Fruit fly (Drosophila melanogaster): Measurements from ENCODE around the gene Trf2.
A peak's percentile ranks its signal among the peaks of the same experiment; 100 is the strongest.

Gene Trf2

DNA sequence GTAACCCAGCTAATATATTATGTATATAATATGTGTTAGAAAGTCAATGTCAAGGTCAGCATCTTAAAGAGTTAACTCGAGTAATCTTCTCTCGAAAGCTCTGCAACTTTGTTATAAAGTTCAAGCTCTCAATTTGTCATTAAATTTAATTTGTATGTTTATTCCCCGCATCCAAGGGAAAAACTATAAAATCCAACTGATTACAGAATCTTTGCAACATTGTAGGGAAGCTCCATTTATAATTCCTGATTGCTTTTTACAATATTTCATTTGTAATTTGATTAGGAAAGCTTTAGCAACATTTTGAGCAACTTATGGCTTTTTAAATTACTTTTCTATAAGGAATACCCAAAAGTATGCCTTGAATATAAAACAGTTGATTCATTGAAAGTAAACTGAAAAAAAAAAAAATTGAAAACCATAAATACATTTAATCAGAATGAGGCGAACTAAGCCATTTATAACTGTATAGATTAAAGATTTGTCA, 57.7 kb downstream of the Trf2 start:
- no peak for TF ChIP-seq CG11617 (GFP tag; optimal IDR thresholded peaks at IDR 0.05)
- no peak for TF ChIP-seq Crg-1 (GFP tag; optimal IDR thresholded peaks at IDR 0.05)
- peak; percentile 32 for TF ChIP-seq bab1 (GFP tag; optimal IDR thresholded peaks at IDR 0.05)

DNA sequence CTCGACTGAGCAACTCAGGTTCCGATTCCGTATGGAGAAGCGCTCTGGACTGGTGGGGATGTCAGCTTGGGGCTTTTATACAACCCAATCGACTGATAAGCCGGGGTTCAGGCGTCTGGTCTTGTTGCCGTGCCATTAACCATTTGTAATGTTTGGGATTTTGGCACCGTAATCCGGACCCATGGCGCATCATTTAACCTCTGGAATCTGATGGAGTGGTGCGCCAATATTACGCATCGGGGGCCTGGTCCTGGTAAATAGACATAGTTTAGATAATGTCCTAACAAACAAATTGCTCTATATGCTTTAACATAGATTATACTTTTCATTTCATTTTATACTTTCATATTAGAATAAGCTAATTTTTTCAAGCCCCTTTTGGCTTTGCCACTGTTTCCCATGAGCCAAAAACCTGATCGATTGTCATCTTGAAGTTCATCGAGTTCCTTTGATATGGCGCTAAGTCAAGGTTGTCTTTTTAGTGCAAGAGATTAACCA, 59.9 kb downstream of the Trf2 start, which contains the start of gene CG12116:
CG12116 (minus strand) TSS at position 51 of the 498 bp plus-strand sequence.
- TF ChIP-seq ovo (GFP tag; optimal IDR thresholded peaks at IDR 0.05) (no peak), Clk (GFP tag; optimal IDR thresholded peaks at IDR 0.05) (no peak), cnc (optimal IDR thresholded peaks at IDR 0.05) (no peak), kay (GFP tag; ENCODE audit: borderline replicate concordance) (no peak), CG12768 (GFP tag; optimal IDR thresholded peaks at IDR 0.05) (no peak), pad (GFP tag; optimal IDR thresholded peaks at IDR 0.05) (no peak), toe (GFP tag; optimal IDR thresholded peaks at IDR 0.05) (no peak), bab1 (GFP tag; optimal IDR thresholded peaks at IDR 0.05) (no peak), CG33017 (tag; optimal IDR thresholded peaks at IDR 0.05) (no peak), CG5204 (GFP tag; optimal IDR thresholded peaks at IDR 0.05) (no peak)

DNA sequence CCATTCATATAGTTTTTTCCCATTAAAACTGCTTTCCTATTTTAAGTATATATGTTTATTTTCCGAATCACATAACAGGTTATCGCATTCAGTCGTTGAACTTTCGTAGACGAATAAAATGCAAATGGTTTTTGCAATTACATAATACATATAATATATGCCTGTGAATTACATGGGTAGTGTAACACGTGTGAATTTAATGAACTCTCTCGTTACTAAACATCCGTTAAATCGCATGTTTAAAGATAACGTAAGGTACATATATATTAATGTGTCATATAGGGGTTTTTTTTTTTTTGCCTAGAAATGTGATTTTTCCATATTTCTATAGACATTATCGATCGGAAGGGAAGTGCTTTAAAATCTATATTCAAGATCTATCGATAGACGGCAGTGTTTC, 60.5 kb downstream of the Trf2 start:
- TF ChIP-seq Clk (GFP tag; optimal IDR thresholded peaks at IDR 0.05) (no peak), kay (GFP tag; ENCODE audit: borderline replicate concordance) (peak; percentile 67), Hr96 (GFP tag; optimal IDR thresholded peaks at IDR 0.05) (no peak)

DNA sequence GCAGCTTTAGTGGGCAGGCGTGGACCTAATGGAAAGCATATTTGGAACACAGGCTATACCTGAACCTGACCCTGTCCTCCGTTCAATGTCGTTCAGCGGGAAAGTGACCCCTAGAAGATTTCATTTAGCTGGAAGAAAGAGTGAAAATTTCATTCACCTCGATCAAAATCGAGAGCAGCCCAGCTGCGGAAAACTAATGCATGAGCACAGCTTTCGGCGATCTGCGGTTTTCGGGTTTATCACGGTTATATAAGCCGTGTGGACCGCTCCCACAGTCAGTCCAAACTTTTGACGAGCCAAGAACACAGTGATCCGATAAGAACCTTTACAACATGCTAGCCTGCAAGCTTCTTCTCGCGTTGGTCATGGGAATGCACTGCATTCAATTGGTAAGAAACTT, 61.5 kb downstream of the Trf2 start, which contains the start of gene Cp7Fa:
Cp7Fa (plus strand) TSS at position 301 of the 400 bp plus-strand sequence.
- TF ChIP-seq bab1 (GFP tag; optimal IDR thresholded peaks at IDR 0.05) (peak; percentile 20), CG1620 (GFP tag; optimal IDR thresholded peaks at IDR 0.05) (peak; percentile 4), CG7101 (tag; optimal IDR thresholded peaks at IDR 0.05) (no peak), CG7045 (GFP tag; optimal IDR thresholded peaks at IDR 0.05) (no peak)

DNA sequence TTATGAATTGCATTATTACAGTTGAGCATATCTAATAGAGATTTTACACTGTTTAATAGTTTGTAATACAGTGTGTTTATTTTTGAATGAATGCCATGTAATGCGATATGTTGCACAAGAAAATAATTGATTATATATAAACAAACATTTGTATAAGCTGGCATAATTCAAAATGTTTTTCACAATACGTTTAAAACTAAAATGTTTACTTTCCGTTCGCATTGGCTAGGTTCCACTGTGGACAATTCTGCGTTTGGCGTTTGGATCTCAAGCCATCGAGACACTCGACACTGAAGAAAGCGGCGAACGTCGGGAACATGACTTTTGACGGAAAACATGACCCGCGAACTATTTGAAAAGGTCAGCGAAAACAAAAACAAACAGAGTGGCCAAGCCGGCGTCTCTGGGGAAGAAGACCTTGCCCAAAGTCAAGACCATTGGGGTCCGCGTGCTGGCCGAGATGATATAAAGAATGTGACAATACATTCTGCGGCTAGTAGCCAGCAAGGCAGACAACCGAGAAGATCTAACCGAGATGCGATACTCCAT, 64.3 kb downstream of the Trf2 start, which contains the start of gene Cp7Fb:
Cp7Fb (plus strand) TSS at position 499 of the 549 bp plus-strand sequence.
- TF ChIP-seq cic (GFP tag; optimal IDR thresholded peaks at IDR 0.05) (no peak), ovo (GFP tag; optimal IDR thresholded peaks at IDR 0.05) (no peak), toe (GFP tag; optimal IDR thresholded peaks at IDR 0.05) (no peak), CG14711 (tag; optimal IDR thresholded peaks at IDR 0.05) (peak; percentile 35), tj (GFP tag; optimal IDR thresholded peaks at IDR 0.05) (peak; percentile 35), cnc (optimal IDR thresholded peaks at IDR 0.05) (no peak), CG5204 (GFP tag; optimal IDR thresholded peaks at IDR 0.05) (no peak), CG7101 (tag; optimal IDR thresholded peaks at IDR 0.05) (no peak), CG1620 (GFP tag; optimal IDR thresholded peaks at IDR 0.05) (peak; percentile 50), CG7045 (GFP tag; optimal IDR thresholded peaks at IDR 0.05) (no peak), CG11617 (GFP tag; optimal IDR thresholded peaks at IDR 0.05) (no peak), Mnt (GFP tag; optimal IDR thresholded peaks at IDR 0.05) (no peak), Clk (GFP tag; optimal IDR thresholded peaks at IDR 0.05) (no peak), bab1 (GFP tag; optimal IDR thresholded peaks at IDR 0.05) (peak; percentile 99), CG12768 (GFP tag; optimal IDR thresholded peaks at IDR 0.05) (no peak), kay (GFP tag; ENCODE audit: borderline replicate concordance) (no peak), Crg-1 (GFP tag; optimal IDR thresholded peaks at IDR 0.05) (peak; percentile 56), CG33017 (tag; optimal IDR thresholded peaks at IDR 0.05) (no peak), Hr96 (GFP tag; optimal IDR thresholded peaks at IDR 0.05) (no peak), pad (GFP tag; optimal IDR thresholded peaks at IDR 0.05) (no peak)

DNA sequence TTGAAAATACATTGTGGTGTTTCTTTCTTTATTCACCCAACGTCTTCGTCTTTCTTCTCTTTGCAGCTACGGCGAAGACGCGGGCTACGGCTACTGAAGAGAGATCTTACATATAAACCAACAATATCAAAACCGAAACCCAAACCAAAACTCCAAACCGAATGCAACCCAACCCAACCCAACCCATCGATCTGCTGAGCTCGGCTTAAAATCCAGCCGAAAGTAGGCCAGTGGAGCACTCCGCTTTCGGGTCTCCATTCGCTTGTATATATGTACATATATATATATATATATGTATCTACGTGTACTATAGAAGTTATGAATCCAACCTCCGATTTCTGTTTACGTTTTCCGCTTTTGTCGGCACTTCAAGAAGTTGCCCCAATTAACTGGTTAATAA, 66.6 kb downstream of the Trf2 start:
- TF ChIP-seq CG14711 (tag; optimal IDR thresholded peaks at IDR 0.05) (no peak), tj (GFP tag; optimal IDR thresholded peaks at IDR 0.05) (peak; percentile 93), Hr96 (GFP tag; optimal IDR thresholded peaks at IDR 0.05) (no peak), CG33017 (tag; optimal IDR thresholded peaks at IDR 0.05) (no peak)

DNA sequence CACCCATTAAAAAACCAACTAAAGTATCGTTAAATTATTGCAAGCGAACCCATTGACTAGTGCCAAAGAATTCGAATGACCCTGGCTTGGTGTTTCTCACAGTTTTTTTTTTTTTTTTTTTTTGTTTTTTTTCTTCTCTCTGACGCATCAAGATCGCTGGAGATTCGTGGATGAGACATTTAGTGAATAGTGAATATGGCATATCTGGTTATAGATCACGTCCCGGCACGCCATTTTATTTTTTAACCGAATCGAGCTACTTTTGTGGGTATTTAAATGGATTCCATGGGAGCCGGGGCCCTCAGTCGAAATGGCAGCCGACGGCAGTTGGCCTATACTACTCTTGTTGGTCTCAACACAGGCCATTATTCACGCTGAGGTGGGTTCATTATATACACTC, 67.7 kb downstream of the Trf2 start, which contains the start of gene Cp7Fc:
Cp7Fc (plus strand) TSS at position 301 of the 400 bp plus-strand sequence.
- TF ChIP-seq Crg-1 (GFP tag; optimal IDR thresholded peaks at IDR 0.05) (peak; percentile 8), cnc (optimal IDR thresholded peaks at IDR 0.05) (no peak), Hr96 (GFP tag; optimal IDR thresholded peaks at IDR 0.05) (no peak), bab1 (GFP tag; optimal IDR thresholded peaks at IDR 0.05) (peak; percentile 16)

DNA sequence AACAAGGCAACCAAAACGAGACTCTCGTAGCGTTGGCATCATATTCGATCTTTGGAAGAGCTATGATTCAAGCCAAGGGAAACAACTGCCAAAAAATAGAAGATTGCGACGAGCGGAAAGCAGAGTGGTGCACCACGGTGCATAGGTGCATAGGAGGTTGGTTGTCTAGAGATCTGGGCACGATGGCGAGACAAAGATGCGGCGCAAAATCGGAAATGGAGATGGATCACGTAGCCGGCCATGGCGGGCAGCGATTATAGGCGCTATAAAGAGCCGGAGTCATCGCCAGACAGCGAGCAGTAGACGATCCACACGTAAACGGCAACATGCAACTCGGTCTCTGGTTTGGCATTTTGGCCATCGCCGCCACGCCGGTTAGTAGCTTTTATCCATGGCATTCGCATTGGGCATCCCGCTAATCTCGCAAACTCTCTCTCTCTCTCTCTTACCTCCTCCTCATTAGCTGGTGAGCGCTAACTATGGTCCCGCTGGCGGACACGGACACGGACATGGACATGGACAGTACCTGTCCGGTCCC, 70.0 kb downstream of the Trf2 start, which contains the start of gene Cp36:
Cp36 (plus strand) TSS at position 289 of the 538 bp plus-strand sequence.
- TF ChIP-seq Crg-1 (GFP tag; optimal IDR thresholded peaks at IDR 0.05) (peak; percentile 81), CG1620 (GFP tag; optimal IDR thresholded peaks at IDR 0.05) (peak; percentile 65), bab1 (GFP tag; optimal IDR thresholded peaks at IDR 0.05) (peak; percentile 94), tj (GFP tag; optimal IDR thresholded peaks at IDR 0.05) (no peak)

Measured in whole organism, adult.